Worm (Caenorhabditis elegans) whole organism, L4 larva: ENCODE results near the gene Y38E10A.34.

Source experiments
- ama-1 ChIP-seq: fragments of 150-350 bp; optimal IDR thresholded peaks from 2 replicates; lab custom pipeline; 2014; ENCODE audit warnings: inconsistent platforms, mixed read lengths
- dve-1 ChIP-seq: sonication (generic microtip); optimal IDR thresholded peaks from 2 replicates; lab custom pipeline; 2017; ENCODE audit warnings: antibody characterized with exemption, mild to moderate bottlenecking, missing genetic modification characterization, missing compliant biosample characterization; ENCODE audit not compliant: insufficient read depth
- mdl-1 ChIP-seq, 2 experiments: fragments of 150-350 bp in 1 of 2; sonication (generic microtip) in 1 of 2; optimal IDR thresholded peaks; 2 replicates each; lab custom pipeline; 2014 to 2017; ENCODE audit warnings: missing biosample characterization in 2 of 2, missing genetic modification characterization in 2 of 2
- mes-2 ChIP-seq: sonication (generic microtip); optimal IDR thresholded peaks from 2 replicates; lab custom pipeline; 2016; ENCODE audit warnings: missing genotype, mild to moderate bottlenecking, missing genetic modification characterization, missing compliant biosample characterization; ENCODE audit not compliant: poor library complexity, severe bottlenecking
- nhr-77 ChIP-seq: fragments of 150-350 bp; optimal IDR thresholded peaks from 2 replicates; lab custom pipeline; 2014; ENCODE audit warnings: missing biosample characterization, missing genetic modification characterization
- pha-4 ChIP-seq, 2 experiments: fragments of 150-350 bp in 1 of 2; fragments of 200-800 bp in 1 of 2; sonication (Bioruptor generic) in 1 of 2; IDR thresholded peaks in 1 of 2; optimal IDR thresholded peaks in 1 of 2; 2 replicates each; pipeline versions ENCODE4 v1.3.6 to Lab custom; 2014 to 2022; ENCODE audit warnings: missing genetic modification characterization in 2 of 2, missing genetic modification reagents in 2 of 2, missing biosample characterization in 1 of 2, missing compliant biosample characterization in 1 of 2
- snpc-1.2 ChIP-seq: fragments of 200-800 bp; sonication (Bioruptor generic); IDR thresholded peaks from 2 replicates; pipeline ENCODE4 v1.3.6; 2022; ENCODE audit warnings: missing genetic modification reagents, missing genetic modification characterization, missing compliant biosample characterization
- unc-62 ChIP-seq, 3 experiments: fragments of 150-350 bp in 1 of 3; sonication (generic microtip); optimal IDR thresholded peaks in 2 of 3; peaks in 1 of 3; 1 replicate in 1 of 3; 2 replicates in 2 of 3; lab custom pipeline; 2014 to 2017; ENCODE audit warnings: missing biosample characterization in 3 of 3, missing genetic modification characterization in 3 of 3, missing genetic modification reagents in 3 of 3, missing genotype in 1 of 3
- vab-7 ChIP-seq: fragments of 200-800 bp; sonication (Bioruptor generic); IDR thresholded peaks from 2 replicates; pipeline ENCODE4 v1.3.6; 2022; ENCODE audit warnings: missing genetic modification reagents, missing genetic modification characterization, missing compliant biosample characterization
- ztf-11 ChIP-seq: fragments of 150-350 bp; optimal IDR thresholded peaks from 2 replicates; lab custom pipeline; 2014; ENCODE audit warnings: missing biosample characterization, missing genetic modification characterization

- TF ChIP-seq pha-4 (GFP tag; IDR thresholded peaks at IDR 0.05; lab: Robert Waterston, UW) (no peak), pha-4 (tag; optimal IDR thresholded peaks at IDR 0.05; lab: Kevin White, UChicago) (no peak), ama-1 (no peak), snpc-1.2 (GFP tag; lab: Robert Waterston, UW) (no peak), nhr-77 (tag; lab: Kevin White, UChicago) (no peak), vab-7 (GFP tag; lab: Robert Waterston, UW) (no peak), unc-62 (GFP tag; optimal IDR thresholded peaks at IDR 0.05 in 1 of 2; lab: Kevin White, UChicago) (no peak), unc-62 (tag; optimal IDR thresholded peaks at IDR 0.05; lab: Kevin White, UChicago) (no peak), mes-2 (tag; lab: Kevin White, UChicago) (no peak), mdl-1 (tag; optimal IDR thresholded peaks at IDR 0.05; lab: Kevin White, UChicago) (no peak), dve-1 (no peak), ztf-11 (no peak)
Measured at ce11 chrII:12654447-12654846, 23.5 kb downstream of the Y38E10A.34 start, which contains the start of gene rgs-4.
